Worm (Caenorhabditis elegans) whole organism, late embryonic: Measurements from ENCODE around the gene C38D9.2.

Experiments used
- C38D4.7 ChIP-seq: fragments of 200-800 bp; sonication (Bioruptor generic); optimal IDR thresholded peaks from 2 replicates; lab custom pipeline; 2018; ENCODE audit warnings: mild to moderate bottlenecking, missing genetic modification characterization, moderate library complexity, missing compliant biosample characterization
- F13H6.1 ChIP-seq: sonication (generic microtip); optimal IDR thresholded peaks from 2 replicates; lab custom pipeline; 2016; ENCODE audit warnings: missing genetic modification characterization, missing compliant biosample characterization
- Y22D7AL.16 ChIP-seq: sonication (generic microtip); optimal IDR thresholded peaks from 2 replicates; lab custom pipeline; 2016; ENCODE audit warnings: missing genetic modification characterization, missing compliant biosample characterization
- ama-1 ChIP-seq: fragments of 150-350 bp; optimal IDR thresholded peaks from 2 replicates; lab custom pipeline; 2014
- ceh-14 ChIP-seq: sonication (generic microtip); optimal IDR thresholded peaks from 2 replicates; lab custom pipeline; 2016; ENCODE audit warnings: missing genotype, missing genetic modification characterization, missing compliant biosample characterization
- ceh-2 ChIP-seq: sonication (generic microtip); optimal IDR thresholded peaks from 2 replicates; lab custom pipeline; 2016; ENCODE audit warnings: missing genotype, missing genetic modification characterization, missing compliant biosample characterization
- ceh-22 ChIP-seq: sonication (generic microtip); optimal IDR thresholded peaks from 2 replicates; lab custom pipeline; 2017; ENCODE audit warnings: missing biosample characterization, missing genetic modification characterization
- ceh-30 ChIP-seq: fragments of 150-350 bp; optimal IDR thresholded peaks from 2 replicates; lab custom pipeline; 2014; ENCODE audit warnings: missing biosample characterization, missing genetic modification characterization
- ceh-31 ChIP-seq: sonication (generic microtip); optimal IDR thresholded peaks from 2 replicates; lab custom pipeline; 2016; ENCODE audit warnings: missing genetic modification characterization, missing compliant biosample characterization
- ceh-48 ChIP-seq: sonication (generic microtip); optimal IDR thresholded peaks from 2 replicates; lab custom pipeline; 2016; ENCODE audit warnings: missing genetic modification characterization, inconsistent platforms, missing compliant biosample characterization
- ceh-6 ChIP-seq: fragments of 200-800 bp; sonication (Bioruptor generic); optimal IDR thresholded peaks from 2 replicates; lab custom pipeline; 2018; ENCODE audit warnings: mild to moderate bottlenecking, missing genetic modification characterization, missing compliant biosample characterization
- ceh-9 ChIP-seq: sonication (generic microtip); optimal IDR thresholded peaks from 2 replicates; lab custom pipeline; 2016; ENCODE audit warnings: mild to moderate bottlenecking, missing genetic modification characterization, inconsistent platforms, missing compliant biosample characterization
- dmd-4 ChIP-seq: sonication (generic microtip); optimal IDR thresholded peaks from 2 replicates; lab custom pipeline; 2016; ENCODE audit warnings: borderline replicate concordance, missing genetic modification characterization, missing compliant biosample characterization
- elt-4 ChIP-seq: sonication (generic microtip); optimal IDR thresholded peaks from 2 replicates; lab custom pipeline; 2016; ENCODE audit warnings: missing genetic modification characterization, missing compliant biosample characterization
- ets-4 ChIP-seq: sonication (generic microtip); optimal IDR thresholded peaks from 2 replicates; lab custom pipeline; 2016; ENCODE audit warnings: missing genetic modification characterization, missing compliant biosample characterization
- eyg-1 ChIP-seq: sonication (generic microtip); optimal IDR thresholded peaks from 2 replicates; lab custom pipeline; 2016; ENCODE audit warnings: missing genotype, missing genetic modification characterization, missing compliant biosample characterization
- fax-1 ChIP-seq: sonication (generic microtip); optimal IDR thresholded peaks from 2 replicates; lab custom pipeline; 2016; ENCODE audit warnings: missing genotype, missing genetic modification characterization, missing compliant biosample characterization
- fkh-10 ChIP-seq: fragments of 150-350 bp; optimal IDR thresholded peaks from 2 replicates; lab custom pipeline; 2014; ENCODE audit warnings: missing biosample characterization, missing genetic modification reagents, missing genetic modification characterization
- fkh-6 ChIP-seq: sonication (generic microtip); optimal IDR thresholded peaks from 2 replicates; lab custom pipeline; 2016; ENCODE audit warnings: missing genetic modification characterization, missing compliant biosample characterization
- gmeb-2 ChIP-seq: sonication (generic microtip); optimal IDR thresholded peaks from 2 replicates; lab custom pipeline; 2016; ENCODE audit warnings: missing genetic modification characterization, inconsistent platforms, missing compliant biosample characterization
- hlh-13 ChIP-seq: fragments of 200-800 bp; sonication (Bioruptor generic); optimal IDR thresholded peaks from 2 replicates; lab custom pipeline; 2018; ENCODE audit warnings: mild to moderate bottlenecking, missing genetic modification characterization, missing compliant biosample characterization
- hlh-15 ChIP-seq: sonication (generic microtip); optimal IDR thresholded peaks from 2 replicates; lab custom pipeline; 2016; ENCODE audit warnings: missing genetic modification characterization, missing compliant biosample characterization
- hlh-30 ChIP-seq: sonication (generic microtip); optimal IDR thresholded peaks from 2 replicates; lab custom pipeline; 2017; ENCODE audit warnings: antibody characterized with exemption, missing genetic modification characterization, missing compliant biosample characterization; ENCODE audit not compliant: insufficient read depth
- hlh-8 ChIP-seq: sonication (generic microtip); optimal IDR thresholded peaks from 2 replicates; lab custom pipeline; 2016; ENCODE audit warnings: missing genotype, missing genetic modification characterization, missing compliant biosample characterization
- lin-11 ChIP-seq: fragments of 200-800 bp; sonication (Bioruptor generic); optimal IDR thresholded peaks from 2 replicates; lab custom pipeline; 2018; ENCODE audit warnings: mild to moderate bottlenecking, missing genetic modification characterization, missing compliant biosample characterization
- mec-3 ChIP-seq: sonication (generic microtip); optimal IDR thresholded peaks from 2 replicates; lab custom pipeline; 2016; ENCODE audit warnings: borderline replicate concordance, missing genetic modification characterization, missing compliant biosample characterization
- nhr-232 ChIP-seq: sonication (generic microtip); optimal IDR thresholded peaks from 2 replicates; lab custom pipeline; 2016; ENCODE audit warnings: missing genetic modification characterization, missing compliant biosample characterization
- pag-3 ChIP-seq: sonication (generic microtip); optimal IDR thresholded peaks from 2 replicates; lab custom pipeline; 2016; ENCODE audit warnings: missing compliant biosample characterization, missing genetic modification characterization, borderline replicate concordance
- pat-9 ChIP-seq: fragments of 200-800 bp; sonication (Bioruptor generic); optimal IDR thresholded peaks from 2 replicates; lab custom pipeline; 2018; ENCODE audit warnings: mild to moderate bottlenecking, missing genetic modification characterization, moderate library complexity, missing compliant biosample characterization
- pax-1 ChIP-seq: fragments of 150-350 bp; optimal IDR thresholded peaks from 2 replicates; lab custom pipeline; 2014; ENCODE audit warnings: missing biosample characterization, missing genetic modification characterization
- pha-4 ChIP-seq: fragments of 150-350 bp; optimal IDR thresholded peaks from 2 replicates; lab custom pipeline; 2018; ENCODE audit warnings: missing biosample characterization, missing genetic modification reagents, missing genetic modification characterization
- pqm-1 ChIP-seq: sonication (generic microtip); optimal IDR thresholded peaks from 2 replicates; lab custom pipeline; 2016; ENCODE audit warnings: missing genetic modification characterization, missing compliant biosample characterization
- rnt-1 ChIP-seq: sonication (generic microtip); optimal IDR thresholded peaks from 2 replicates; lab custom pipeline; 2016; ENCODE audit warnings: missing genetic modification characterization, missing compliant biosample characterization
- syd-9 ChIP-seq: sonication (generic microtip); optimal IDR thresholded peaks from 2 replicates; lab custom pipeline; 2016; ENCODE audit warnings: mild to moderate bottlenecking, missing genetic modification characterization, moderate library complexity, missing compliant biosample characterization
- tbx-2 ChIP-seq: sonication (generic microtip); optimal IDR thresholded peaks from 2 replicates; lab custom pipeline; 2016; ENCODE audit warnings: missing genetic modification characterization, missing compliant biosample characterization
- tbx-7 ChIP-seq: sonication (generic microtip); optimal IDR thresholded peaks from 2 replicates; lab custom pipeline; 2016; ENCODE audit warnings: missing genotype, missing genetic modification characterization, missing compliant biosample characterization
- unc-42 ChIP-seq: sonication (generic microtip); optimal IDR thresholded peaks from 2 replicates; lab custom pipeline; 2016; ENCODE audit warnings: missing genotype, missing genetic modification characterization, missing compliant biosample characterization
- unc-86 ChIP-seq: sonication (generic microtip); optimal IDR thresholded peaks from 2 replicates; lab custom pipeline; 2016; ENCODE audit warnings: missing genetic modification characterization, missing compliant biosample characterization
- zip-5 ChIP-seq: sonication (generic microtip); optimal IDR thresholded peaks from 2 replicates; lab custom pipeline; 2016; ENCODE audit warnings: missing genetic modification characterization, missing compliant biosample characterization
- ztf-16 ChIP-seq: sonication (generic microtip); optimal IDR thresholded peaks from 2 replicates; lab custom pipeline; 2017; ENCODE audit warnings: missing genetic modification characterization, missing compliant biosample characterization

Gene C38D9.2

ce11 chrV:17552759-17553158 is 14.2 kb upstream of the C38D9.2 start, which contains the start of gene C38D9.8:
Gene C38D9.8, minus strand, starts transcription at chrV:17552859.
- TF ChIP-seq syd-9 (tag; lab: Kevin White, UChicago) (no peak), ceh-22 (no peak), F13H6.1 (tag; lab: Kevin White, UChicago) (no peak)

DNA sequence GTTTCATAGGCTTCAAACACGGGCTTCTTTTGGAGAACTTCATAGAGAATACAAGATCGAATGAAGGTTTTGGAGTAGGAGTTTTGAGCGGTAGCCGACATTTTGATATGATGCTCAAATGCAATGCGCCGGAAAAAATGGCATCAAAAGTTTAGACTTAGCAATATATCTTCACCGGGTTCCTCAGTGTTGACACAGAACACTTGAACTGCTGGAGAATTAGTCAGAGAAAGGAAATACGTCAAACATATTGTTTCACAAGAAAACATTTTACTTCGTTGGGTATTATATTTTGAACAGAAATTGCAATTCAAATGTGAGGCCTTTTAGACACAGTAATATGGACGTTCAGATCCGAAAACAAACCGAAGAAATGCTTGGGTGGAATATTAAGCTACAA is 8.6 kb upstream of the C38D9.2 start, which contains the start of gene fbxa-174:
Gene fbxa-174 (minus strand): TSS at position 101 of the 400 bp plus-strand sequence.
- TF ChIP-seq ceh-48 (no peak), unc-86 (tag; lab: Kevin White, UChicago) (no peak), mec-3 (tag; lab: Kevin White, UChicago) (no peak), eyg-1 (tag; lab: Kevin White, UChicago) (no peak), ceh-9 (no peak), ets-4 (tag; lab: Kevin White, UChicago) (no peak)

ce11 chrV:17558946-17559345 is 8.0 kb upstream of the C38D9.2 start, which contains the start of gene fbxa-172:
Gene fbxa-172, plus strand, starts transcription at chrV:17559246.
- TF ChIP-seq dmd-4 (no peak), pha-4 (tag; lab: Kevin White, UChicago) (no peak), ceh-14 (tag; lab: Kevin White, UChicago) (no peak), unc-86 (tag; lab: Kevin White, UChicago) (no peak), Y22D7AL.16 (tag; lab: Kevin White, UChicago) (no peak)

DNA sequence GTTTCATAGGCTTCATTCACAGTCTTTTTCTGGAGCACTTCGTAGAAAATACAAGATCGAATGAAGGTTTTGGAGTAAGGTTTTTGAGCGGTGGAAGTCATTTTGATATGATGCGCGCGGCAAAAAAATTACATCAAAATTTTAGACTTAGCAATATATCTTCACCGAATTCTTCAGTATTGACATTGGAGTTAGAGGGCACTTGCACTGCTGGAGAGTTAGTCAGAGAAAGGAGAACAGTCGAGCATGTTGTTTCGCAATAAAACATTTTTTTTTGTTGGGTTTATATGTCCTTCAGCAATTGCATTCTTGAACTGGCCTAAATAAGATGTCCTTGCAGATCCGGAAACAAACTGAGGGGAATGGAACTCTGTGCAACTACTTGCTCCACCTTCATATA is 1.0 kb upstream of the C38D9.2 start, which contains the start of gene fbxa-171:
Gene fbxa-171 (minus strand): TSS at position 101 of the 400 bp plus-strand sequence.
- TF ChIP-seq elt-4 (tag; lab: Kevin White, UChicago), result no peak
- no peak for TF ChIP-seq ets-4 (tag; lab: Kevin White, UChicago)
- no peak for TF ChIP-seq pat-9
- no peak for TF ChIP-seq rnt-1 (tag; lab: Kevin White, UChicago)
- TF ChIP-seq hlh-30 (tag; lab: Kevin White, UChicago), result no peak
- no peak for TF ChIP-seq hlh-8 (tag; lab: Kevin White, UChicago)
- TF ChIP-seq pha-4 (tag; lab: Kevin White, UChicago), result no peak
- no peak for TF ChIP-seq tbx-7 (tag; lab: Kevin White, UChicago)
- no peak for TF ChIP-seq ceh-6
- no peak for TF ChIP-seq ceh-31 (tag; lab: Kevin White, UChicago)
- TF ChIP-seq fax-1 (tag; lab: Kevin White, UChicago), result no peak
- TF ChIP-seq lin-11, result no peak
- no peak for TF ChIP-seq pax-1 (tag; lab: Kevin White, UChicago)
- TF ChIP-seq hlh-13 (GFP tag; lab: Kevin White, UChicago), result no peak
- no peak for TF ChIP-seq ceh-30 (tag; lab: Kevin White, UChicago)
- TF ChIP-seq gmeb-2 (tag; lab: Kevin White, UChicago), result no peak
- TF ChIP-seq fkh-6 (tag; lab: Kevin White, UChicago), result no peak
- no peak for TF ChIP-seq pag-3 (tag; lab: Kevin White, UChicago)
- no peak for TF ChIP-seq fkh-10 (GFP tag; lab: Kevin White, UChicago)
- no peak for TF ChIP-seq ceh-2 (tag; lab: Kevin White, UChicago)

- TF ChIP-seq F13H6.1 (tag; lab: Kevin White, UChicago), result no peak
- no peak for TF ChIP-seq C38D4.7 (GFP tag; lab: Kevin White, UChicago)
- TF ChIP-seq pqm-1, result no peak
- TF ChIP-seq mec-3 (tag; lab: Kevin White, UChicago), result no peak
- TF ChIP-seq gmeb-2 (tag; lab: Kevin White, UChicago), result no peak
- no peak for TF ChIP-seq nhr-232 (tag; lab: Kevin White, UChicago)
- TF ChIP-seq ama-1 (lab: Kevin White, UChicago), result no peak
- no peak for TF ChIP-seq unc-42 (tag; lab: Kevin White, UChicago)
- no peak for TF ChIP-seq fax-1 (tag; lab: Kevin White, UChicago)
- no peak for TF ChIP-seq ets-4 (tag; lab: Kevin White, UChicago)
- TF ChIP-seq elt-4 (tag; lab: Kevin White, UChicago), result no peak
- TF ChIP-seq rnt-1 (tag; lab: Kevin White, UChicago), result no peak
- no peak for TF ChIP-seq hlh-15 (tag; lab: Kevin White, UChicago)
- TF ChIP-seq zip-5 (tag; lab: Kevin White, UChicago), result no peak
- TF ChIP-seq ztf-16 (tag; lab: Kevin White, UChicago), result no peak
- no peak for TF ChIP-seq tbx-2
- no peak for TF ChIP-seq eyg-1 (tag; lab: Kevin White, UChicago)
- no peak for TF ChIP-seq ceh-48
- no peak for TF ChIP-seq ceh-6
Observed at ce11 chrV:17580017-17580416, 13.1 kb downstream of the C38D9.2 start.
